Fruit fly (Drosophila melanogaster) whole organism, embryonic: ENCODE data around the gene CG6749.

Experiments used
- Bgb ChIP-seq: fragments of 200-800 bp; sonication (Bioruptor generic); IDR thresholded peaks from 2 replicates; pipeline ENCODE4 v1.3.6; 2022; ENCODE audit warnings: missing biosample characterization, missing genetic modification characterization; ENCODE audit not compliant: partially characterized antibody
- Blimp-1 ChIP-seq: fragments of 200-800 bp; sonication (Bioruptor generic); optimal IDR thresholded peaks from 3 replicates; lab custom pipeline; 2018; ENCODE audit warnings: missing biosample characterization, missing genetic modification characterization, mild to moderate bottlenecking, moderate library complexity, missing genetic modification reagents
- CG11398 ChIP-seq: fragments of 200-800 bp; sonication (Bioruptor generic); optimal IDR thresholded peaks from 2 replicates; lab custom pipeline; 2016; ENCODE audit warnings: missing biosample characterization, missing genetic modification characterization
- CG11560 ChIP-seq: fragments of 200-800 bp; sonication (Bioruptor generic); IDR thresholded peaks from 3 replicates; pipeline ENCODE4 v1.3.6; 2022; ENCODE audit warnings: missing biosample characterization, missing genetic modification characterization
- CG1233 ChIP-seq: fragments of 200-800 bp; sonication (Bioruptor generic); optimal IDR thresholded peaks from 4 replicates; lab custom pipeline; 2018; ENCODE audit warnings: missing biosample characterization, mild to moderate bottlenecking, missing genetic modification characterization
- CG12942 ChIP-seq: fragments of 200-800 bp; sonication (Bioruptor generic); optimal IDR thresholded peaks from 3 replicates; lab custom pipeline; 2016; ENCODE audit warnings: missing biosample characterization, missing genetic modification characterization
- CG13894 ChIP-seq: fragments of 200-800 bp; sonication (Bioruptor generic); optimal IDR thresholded peaks from 3 replicates; lab custom pipeline; 2018; ENCODE audit warnings: missing biosample characterization, mild to moderate bottlenecking, missing genetic modification characterization, moderate library complexity
- CG14441 ChIP-seq: fragments of 200-800 bp; sonication (Bioruptor generic); IDR thresholded peaks from 2 replicates; pipeline ENCODE4 v1.3.6; 2022; ENCODE audit warnings: missing biosample characterization, missing genetic modification characterization
- CG14710 ChIP-seq: fragments of 200-800 bp; sonication (Bioruptor generic); optimal IDR thresholded peaks from 3 replicates; lab custom pipeline; 2019; ENCODE audit warnings: missing biosample characterization, mild to moderate bottlenecking, missing genetic modification characterization, moderate library complexity
- CG15011 ChIP-seq: fragments of 200-800 bp; sonication (Bioruptor generic); optimal IDR thresholded peaks from 3 replicates; lab custom pipeline; 2018; ENCODE audit warnings: missing biosample characterization, mild to moderate bottlenecking, missing genetic modification characterization
- CG15514 ChIP-seq: fragments of 200-800 bp; sonication (Bioruptor generic); optimal IDR thresholded peaks from 3 replicates; lab custom pipeline; 2017; ENCODE audit warnings: missing biosample characterization, missing genetic modification characterization, mild to moderate bottlenecking, moderate library complexity, missing genetic modification reagents
- CG17385 ChIP-seq: fragments of 200-800 bp; sonication (Bioruptor generic); optimal IDR thresholded peaks from 3 replicates; lab custom pipeline; 2018; ENCODE audit warnings: missing biosample characterization, mild to moderate bottlenecking, missing genetic modification characterization
- CG2202 ChIP-seq: fragments of 200-800 bp; sonication (Bioruptor generic); optimal IDR thresholded peaks from 2 replicates; lab custom pipeline; 2018; ENCODE audit warnings: missing biosample characterization, mild to moderate bottlenecking, missing genetic modification characterization
- CG2875 ChIP-seq: fragments of 200-800 bp; sonication (Bioruptor generic); optimal IDR thresholded peaks from 2 replicates; lab custom pipeline; 2017; ENCODE audit warnings: missing biosample characterization, mild to moderate bottlenecking, missing genetic modification characterization, missing genetic modification reagents
- CG3065 ChIP-seq: fragments of 200-800 bp; sonication (Bioruptor generic); optimal IDR thresholded peaks from 2 replicates; lab custom pipeline; 2016; ENCODE audit warnings: missing biosample characterization, missing genetic modification characterization
- CG33557 ChIP-seq: fragments of 200-800 bp; sonication (Bioruptor generic); optimal IDR thresholded peaks from 2 replicates; lab custom pipeline; 2019; ENCODE audit warnings: missing biosample characterization, mild to moderate bottlenecking, missing genetic modification characterization, moderate library complexity
- CG34422 ChIP-seq: fragments of 200-800 bp; sonication (Bioruptor generic); IDR thresholded peaks from 3 replicates; pipeline ENCODE4 v1.3.6; 2022; ENCODE audit warnings: missing biosample characterization, missing genetic modification characterization
- CG4707 ChIP-seq: fragments of 200-800 bp; sonication (Bioruptor generic); optimal IDR thresholded peaks from 2 replicates; lab custom pipeline; 2018; ENCODE audit warnings: missing biosample characterization, mild to moderate bottlenecking, missing genetic modification characterization, moderate library complexity
- CG5180 ChIP-seq: fragments of 200-800 bp; sonication (Bioruptor generic); optimal IDR thresholded peaks from 3 replicates; lab custom pipeline; 2017; ENCODE audit warnings: missing biosample characterization, missing genetic modification characterization, mild to moderate bottlenecking, moderate library complexity, missing genetic modification reagents
- CG9215 ChIP-seq: fragments of 200-800 bp; sonication (Bioruptor generic); IDR thresholded peaks from 2 replicates; pipeline ENCODE4 v1.3.6; 2022; ENCODE audit warnings: missing biosample characterization, missing genetic modification characterization
- Deaf1 ChIP-seq: fragments of 200-800 bp; optimal IDR thresholded peaks from 3 replicates; lab custom pipeline; 2019; ENCODE audit warnings: missing biosample characterization, mild to moderate bottlenecking, missing genetic modification characterization, moderate library complexity
- ERR ChIP-seq: fragments of 200-800 bp; sonication (Bioruptor generic); optimal IDR thresholded peaks from 2 replicates; lab custom pipeline; 2016; ENCODE audit warnings: missing biosample characterization, missing genetic modification characterization
- Elba2 ChIP-seq: fragments of 200-800 bp; sonication (Bioruptor generic); optimal IDR thresholded peaks from 3 replicates; lab custom pipeline; 2016; ENCODE audit warnings: missing biosample characterization, missing genetic modification characterization
- Gug ChIP-seq: fragments of 200-800 bp; sonication (Bioruptor generic); IDR thresholded peaks from 4 replicates; pipeline ENCODE4 v1.3.6; 2022; ENCODE audit warnings: missing biosample characterization, missing genetic modification characterization
- HLH4C ChIP-seq: fragments of 200-800 bp; sonication (Bioruptor generic); IDR thresholded peaks from 3 replicates; pipeline ENCODE4 v1.3.6; 2022; ENCODE audit warnings: missing biosample characterization, missing genetic modification characterization; ENCODE audit not compliant: partially characterized antibody
- MBD-R2 ChIP-seq: fragments of 200-800 bp; sonication (Bioruptor generic); IDR thresholded peaks from 2 replicates; pipeline ENCODE4 v1.3.6; 2022; ENCODE audit warnings: missing biosample characterization, missing genetic modification characterization
- MTF-1 ChIP-seq: fragments of 200-800 bp; sonication (Bioruptor generic); optimal IDR thresholded peaks from 2 replicates; lab custom pipeline; 2018; ENCODE audit warnings: missing biosample characterization, mild to moderate bottlenecking, missing genetic modification characterization, borderline replicate concordance
- NFAT ChIP-seq: fragments of 200-800 bp; sonication (Bioruptor generic); IDR thresholded peaks from 2 replicates; pipeline ENCODE4 v1.3.6; 2022; ENCODE audit warnings: missing biosample characterization, missing genetic modification characterization
- Rfx ChIP-seq: fragments of 200-800 bp; sonication (Bioruptor generic); IDR thresholded peaks from 2 replicates; pipeline ENCODE4 v1.3.6; 2022; ENCODE audit warnings: missing biosample characterization, missing genetic modification characterization
- Xbp1 ChIP-seq: fragments of 200-800 bp; sonication (Bioruptor generic); optimal IDR thresholded peaks from 3 replicates; lab custom pipeline; 2016; ENCODE audit warnings: missing biosample characterization, mild to moderate bottlenecking, missing genetic modification characterization
- Xrp1 ChIP-seq: fragments of 200-800 bp; sonication (Bioruptor generic); IDR thresholded peaks from 2 replicates; pipeline ENCODE4 v1.3.6; 2022; ENCODE audit warnings: missing biosample characterization, missing genetic modification characterization
- al ChIP-seq: fragments of 200-800 bp; sonication (Bioruptor generic); IDR thresholded peaks from 2 replicates; pipeline ENCODE4 v1.3.6; 2022; ENCODE audit warnings: missing biosample characterization, missing genetic modification characterization
- chn ChIP-seq: fragments of 200-800 bp; sonication (Bioruptor generic); optimal IDR thresholded peaks from 2 replicates; lab custom pipeline; 2016; ENCODE audit warnings: missing biosample characterization, missing genetic modification characterization
- fd102C ChIP-seq: fragments of 200-800 bp; sonication (Bioruptor generic); optimal IDR thresholded peaks from 2 replicates; lab custom pipeline; 2018; ENCODE audit warnings: missing biosample characterization, mild to moderate bottlenecking, missing genetic modification characterization, moderate library complexity
- gro ChIP-seq: fragments of 200-800 bp; sonication (Bioruptor generic); optimal IDR thresholded peaks from 2 replicates; lab custom pipeline; 2016; ENCODE audit warnings: missing biosample characterization, missing genetic modification characterization
- her ChIP-seq: fragments of 200-800 bp; sonication (Bioruptor generic); optimal IDR thresholded peaks from 2 replicates; lab custom pipeline; 2016; ENCODE audit warnings: missing biosample characterization, missing genetic modification characterization
- hkb ChIP-seq, 2 experiments: fragments of 200-800 bp in 1 of 2; fragments of >200 bp in 1 of 2; sonication (Bioruptor generic) in 1 of 2; IDR thresholded peaks in 1 of 2; optimal IDR thresholded peaks in 1 of 2; 2 replicates each; pipeline versions ENCODE4 v1.3.6 to Lab custom; 2017 to 2022; ENCODE audit warnings: missing biosample characterization in 1 of 2, missing genetic modification characterization in 1 of 2
- hth ChIP-seq: fragments of >200 bp; optimal IDR thresholded peaks from 2 replicates; lab custom pipeline; 2017; ENCODE audit warnings: inconsistent platforms
- lola ChIP-seq, 3 experiments: fragments of >200 bp in 2 of 3; fragments of 200-800 bp in 1 of 3; sonication (Bioruptor generic) in 1 of 3; optimal IDR thresholded peaks; 2 replicates each; lab custom pipeline; 2017 to 2019; ENCODE audit warnings: missing biosample characterization in 3 of 3, missing genetic modification characterization in 3 of 3, mild to moderate bottlenecking in 1 of 3, moderate library complexity in 1 of 3
- pan ChIP-seq, 4 experiments: fragments of >200 bp in 3 of 4; fragments of 200-800 bp in 1 of 4; sonication (Bioruptor generic) in 1 of 4; optimal IDR thresholded peaks in 3 of 4; IDR thresholded peaks in 1 of 4; 2 replicates each; pipeline versions ENCODE4 v1.3.6 to Lab custom; 2017 to 2022; ENCODE audit warnings: missing biosample characterization in 2 of 4, missing genetic modification characterization in 2 of 4, mixed read lengths in 1 of 4
- pb ChIP-seq: fragments of 200-800 bp; sonication (Bioruptor generic); optimal IDR thresholded peaks from 3 replicates; lab custom pipeline; 2016; ENCODE audit warnings: missing biosample characterization, missing genetic modification characterization
- peb ChIP-seq: fragments of 200-800 bp; sonication (Bioruptor generic); IDR thresholded peaks from 2 replicates; pipeline ENCODE4 v1.3.6; 2022; ENCODE audit warnings: missing biosample characterization, missing genetic modification characterization
- pfk ChIP-seq: fragments of 200-800 bp; sonication (Bioruptor generic); optimal IDR thresholded peaks from 2 replicates; lab custom pipeline; 2018; ENCODE audit warnings: missing biosample characterization, mild to moderate bottlenecking, missing genetic modification characterization, moderate library complexity
- ranshi ChIP-seq: fragments of 200-800 bp; sonication (Bioruptor generic); IDR thresholded peaks from 2 replicates; pipeline ENCODE4 v1.3.6; 2022; ENCODE audit warnings: missing biosample characterization, missing genetic modification characterization
- rib ChIP-seq: fragments of 200-800 bp; sonication (Bioruptor generic); IDR thresholded peaks from 2 replicates; pipeline ENCODE4 v1.3.6; 2022; ENCODE audit warnings: missing biosample characterization, missing genetic modification characterization
- slp2 ChIP-seq: fragments of 200-800 bp; sonication (Bioruptor generic); optimal IDR thresholded peaks from 2 replicates; lab custom pipeline; 2016; ENCODE audit warnings: missing biosample characterization, missing genetic modification characterization
- unc-4 ChIP-seq: fragments of 200-800 bp; sonication (Bioruptor generic); IDR thresholded peaks from 2 replicates; pipeline ENCODE4 v1.3.6; 2022; ENCODE audit warnings: missing biosample characterization, missing genetic modification characterization; ENCODE audit not compliant: partially characterized antibody

The CG6749 gene

DNA sequence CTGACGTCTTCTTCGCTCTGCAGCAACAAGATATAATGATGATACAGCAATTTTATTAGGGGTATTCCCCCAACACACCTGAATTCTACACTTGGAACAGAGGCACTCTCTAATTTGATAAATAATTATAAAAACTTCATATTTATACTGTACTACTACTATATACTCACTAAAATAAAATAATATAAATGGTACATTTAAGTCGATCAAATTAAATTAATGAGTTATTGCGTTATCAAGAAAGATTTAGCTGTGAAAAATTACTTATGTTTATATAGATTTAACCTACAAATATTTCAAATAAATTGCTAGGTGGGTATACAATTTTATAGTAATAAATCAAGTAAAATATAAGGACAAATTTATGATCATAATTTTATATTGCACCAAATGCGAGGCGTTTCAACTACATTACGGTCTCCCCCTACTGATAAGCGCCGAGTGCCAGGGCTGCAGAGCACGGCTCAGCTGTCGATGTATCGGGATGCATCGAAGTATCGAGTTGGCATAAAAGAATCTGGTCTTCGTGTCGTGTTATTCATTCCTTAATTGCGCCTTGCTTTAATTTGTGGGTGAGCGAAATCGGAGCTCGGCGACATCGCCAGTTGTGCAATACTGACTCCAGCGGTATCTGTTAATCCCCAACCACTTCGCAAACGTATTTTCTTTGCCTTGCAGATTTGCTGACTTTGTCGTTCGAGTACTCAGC is 19.6 kb downstream of the CG6749 start, which contains the start of gene vsg (continued):
- peak; percentile 94 for TF ChIP-seq CG14710 (tag; lab: Kevin White, UChicago)
- 0 out of 2 replicates have a peak, but pooled peaks have one; percentile 16 for TF ChIP-seq peb (GFP tag; lab: Robert Waterston, UW)
- no peak for TF ChIP-seq CG4707
- no peak for TF ChIP-seq CG11398
- peak; percentile 57 for TF ChIP-seq Deaf1 (tag; lab: Kevin White, UChicago)
- TF ChIP-seq CG11560, result peak; percentile 70; the same call in 2 of the 3 replicates
- TF ChIP-seq Xrp1 (GFP tag; lab: Robert Waterston, UW), result peak; percentile 59
- TF ChIP-seq rib (GFP tag; lab: Robert Waterston, UW), result no peak
- peak; percentile 43 for TF ChIP-seq al (GFP tag; lab: Robert Waterston, UW)
- peak; percentile 85 for TF ChIP-seq CG9215
- peak; percentile 0 for TF ChIP-seq slp2 (GFP tag; lab: Kevin White, UChicago)
- TF ChIP-seq hkb (optimal IDR thresholded peaks at IDR 0.05; lab: Kevin White, UChicago), result no peak
- TF ChIP-seq hkb (GFP tag; IDR thresholded peaks at IDR 0.05; lab: Robert Waterston, UW), result peak; percentile 53; the same call in 1 of the 2 replicates
- peak; percentile 75 for TF ChIP-seq CG12942 (GFP tag; lab: Kevin White, UChicago)
- TF ChIP-seq pfk (GFP tag; lab: Kevin White, UChicago), result no peak
- peak; percentile 71 for TF ChIP-seq CG13894
- peak; percentile 75 for TF ChIP-seq unc-4 (GFP tag; lab: Robert Waterston, UW)
- TF ChIP-seq CG14441 (GFP tag; lab: Robert Waterston, UW), result peak; percentile 50
- TF ChIP-seq pan (optimal IDR thresholded peaks at IDR 0.05; lab: Kevin White, UChicago), result no peak
- TF ChIP-seq pan (GFP tag; optimal IDR thresholded peaks at IDR 0.05 in 1 of 2, IDR thresholded peaks at IDR 0.05 in 1 of 2), result peak in 1 of 2 experiments; percentile 57
- TF ChIP-seq Elba2 (GFP tag; lab: Kevin White, UChicago), result peak; percentile 5
- TF ChIP-seq NFAT (GFP tag; lab: Robert Waterston, UW), result peak; percentile 83
- peak; percentile 80 for TF ChIP-seq HLH4C (GFP tag; lab: Robert Waterston, UW)
- TF ChIP-seq CG5180 (GFP tag; lab: Kevin White, UChicago), result peak; percentile 35
- no peak for TF ChIP-seq CG15011
- TF ChIP-seq Gug, result peak; percentile 81; the same call in 3 of the 4 replicates
- peak in 1 of 3 experiments; percentile 91 for TF ChIP-seq lola (GFP tag; optimal IDR thresholded peaks at IDR 0.05; lab: Kevin White, UChicago)
- TF ChIP-seq gro (GFP tag; lab: Kevin White, UChicago), result no peak
- peak; percentile 45 for TF ChIP-seq her (GFP tag; lab: Kevin White, UChicago)
- peak; percentile 92 for TF ChIP-seq Bgb (GFP tag; lab: Robert Waterston, UW)
- TF ChIP-seq MTF-1 (GFP tag; lab: Kevin White, UChicago), result no peak
- peak; percentile 13 for TF ChIP-seq CG3065 (GFP tag; lab: Kevin White, UChicago)
- TF ChIP-seq MBD-R2 (GFP tag; lab: Robert Waterston, UW), result no peak; the same call in 1 of the 2 replicates
- TF ChIP-seq ERR (GFP tag; lab: Kevin White, UChicago), result no peak
- TF ChIP-seq CG33557 (GFP tag; lab: Kevin White, UChicago), result peak; percentile 75
- TF ChIP-seq Blimp-1 (GFP tag; lab: Kevin White, UChicago), result peak; percentile 69
- TF ChIP-seq CG2202 (tag; lab: Kevin White, UChicago), result peak; percentile 36
- TF ChIP-seq CG15514 (GFP tag; lab: Kevin White, UChicago), result peak; percentile 38
- TF ChIP-seq CG17385 (GFP tag; lab: Kevin White, UChicago), result peak; percentile 83
- TF ChIP-seq fd102C (GFP tag; lab: Kevin White, UChicago), result no peak
- peak; percentile 70 for TF ChIP-seq Rfx
- TF ChIP-seq CG1233, result peak; percentile 71
- no peak for TF ChIP-seq hth (lab: Kevin White, UChicago)
- TF ChIP-seq ranshi (GFP tag; lab: Robert Waterston, UW), result no peak; the same call in none of the 2 replicates
- peak; percentile 49 for TF ChIP-seq chn (GFP tag; lab: Kevin White, UChicago)
- TF ChIP-seq CG34422 (GFP tag; lab: Robert Waterston, UW), result peak; percentile 44
- peak; percentile 78 for TF ChIP-seq Xbp1
- no peak for TF ChIP-seq pb (GFP tag; lab: Kevin White, UChicago)
- peak; percentile 51 for TF ChIP-seq CG2875 (GFP tag; lab: Kevin White, UChicago)
